Worm (Caenorhabditis elegans) whole organism, L4/young adult: ENCODE data around the gene F56D3.1.

Source experiments
- dao-5 ChIP-seq: sonication (generic microtip); optimal IDR thresholded peaks from 2 replicates; lab custom pipeline; 2016; ENCODE audit warnings: missing genotype, missing genetic modification characterization, moderate library complexity, missing compliant biosample characterization
- him-1 ChIP-seq: sonication (generic microtip); optimal IDR thresholded peaks from 2 replicates; lab custom pipeline; 2016; ENCODE audit warnings: missing genotype, missing genetic modification reagents, missing genetic modification characterization, missing compliant biosample characterization

DNA sequence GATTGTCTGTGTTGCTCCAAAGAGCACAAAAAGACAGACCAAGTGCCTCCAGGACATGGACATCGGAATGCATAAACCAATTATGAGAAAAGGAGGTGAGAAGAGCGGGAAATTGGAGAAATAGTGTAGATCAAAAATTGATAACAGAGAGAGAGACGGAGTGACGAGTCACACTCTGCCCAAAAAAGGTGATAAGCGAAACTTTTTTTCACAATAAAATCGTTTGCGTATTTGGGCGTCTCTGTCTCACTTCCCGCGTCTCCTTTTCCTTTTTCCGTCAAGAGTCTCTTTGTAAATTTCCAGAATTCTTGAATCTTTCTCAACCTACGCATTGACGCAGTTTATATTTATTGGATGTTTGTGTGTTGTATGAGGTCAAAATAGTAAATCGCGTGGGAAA is 48.0 kb downstream of the F56D3.1 start, which contains the start of gene mth-2:
- no peak for TF ChIP-seq him-1 (tag; lab: Kevin White, UChicago)
- TF ChIP-seq dao-5 = no peak
